Worm (Caenorhabditis elegans) whole organism, L4 larva: Measurements from ENCODE around the gene C51E3.10.

Experiments used
- F37D6.2 ChIP-seq: sonication (generic microtip); optimal IDR thresholded peaks from 2 replicates; lab custom pipeline; 2016; ENCODE audit warnings: mild to moderate bottlenecking, missing genetic modification characterization, missing compliant biosample characterization
- dpl-1 ChIP-seq: fragments of 150-350 bp; optimal IDR thresholded peaks from 2 replicates; lab custom pipeline; 2014; ENCODE audit warnings: missing biosample characterization, missing genetic modification reagents, missing genetic modification characterization
- fkh-10 ChIP-seq: fragments of 150-350 bp; optimal IDR thresholded peaks from 2 replicates; lab custom pipeline; 2014; ENCODE audit warnings: missing biosample characterization, missing genetic modification reagents, missing genetic modification characterization
- lin-13 ChIP-seq: fragments of 150-350 bp; optimal IDR thresholded peaks from 2 replicates; lab custom pipeline; 2014; ENCODE audit warnings: missing biosample characterization, missing genetic modification reagents, missing genetic modification characterization

- TF ChIP-seq fkh-10 (GFP tag; lab: Kevin White, UChicago) = no peak
- no peak for TF ChIP-seq F37D6.2 (tag; lab: Kevin White, UChicago)
- TF ChIP-seq lin-13 = no peak
- TF ChIP-seq dpl-1 (GFP tag; lab: Kevin White, UChicago) = no peak
Observed at ce11 chrV:10154698-10155097, 6.2 kb downstream of the C51E3.10 start, which contains the start of gene srsx-29.
